Worm (Caenorhabditis elegans): ENCODE results near the gene rpl-10.

Gene rpl-10

DNA sequence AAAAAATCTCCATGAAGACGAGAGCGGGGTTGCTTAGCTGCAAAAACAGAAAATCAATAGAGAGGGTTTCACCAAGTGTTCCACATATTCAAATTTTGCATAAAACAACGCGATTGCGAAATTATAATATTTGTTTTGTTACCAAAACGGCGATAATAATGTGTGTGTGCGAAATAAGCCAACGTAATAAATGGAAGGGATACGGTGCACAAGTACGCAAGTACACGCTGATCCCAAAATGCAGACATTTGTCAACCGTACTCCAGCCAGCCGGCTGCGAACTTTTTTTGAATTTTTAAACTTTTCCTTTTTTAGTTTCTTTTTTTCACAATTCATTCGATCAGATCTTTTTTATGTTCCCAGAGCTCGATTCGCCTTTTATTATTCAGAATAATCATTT is 18.8 kb upstream of the rpl-10 start, which contains the start of gene ire-1 (continued):
- no peak for TF ChIP-seq lin-26 (GFP tag; IDR thresholded peaks at IDR 0.05)
- TF ChIP-seq cebp-1 (GFP tag; IDR thresholded peaks at IDR 0.05) = peak; percentile 82
- TF ChIP-seq cebp-1 (tag; optimal IDR thresholded peaks at IDR 0.05) = peak; percentile 92
- TF ChIP-seq D2030.7 (GFP tag; IDR thresholded peaks at IDR 0.05) = peak; percentile 12; the same call in 1 of the 2 replicates
- no peak for TF ChIP-seq unc-62 (GFP tag; optimal IDR thresholded peaks at IDR 0.05)
- no peak for TF ChIP-seq B0261.1 (tag; optimal IDR thresholded peaks at IDR 0.05)
- peak; percentile 37 for TF ChIP-seq ZK185.1 (tag; optimal IDR thresholded peaks at IDR 0.05; ENCODE audit: poor library complexity, severe bottlenecking)
- peak; percentile 30; the same call in 1 of the 2 replicates for TF ChIP-seq madf-6 (GFP tag; IDR thresholded peaks at IDR 0.05)
- no peak for TF ChIP-seq bed-2 (GFP tag; IDR thresholded peaks at IDR 0.05)
- TF ChIP-seq dpff-1 (tag; optimal IDR thresholded peaks at IDR 0.05) = no peak
- no peak for TF ChIP-seq madf-10 (tag; optimal IDR thresholded peaks at IDR 0.05)
- no peak for TF ChIP-seq akir-1 (GFP tag; optimal IDR thresholded peaks at IDR 0.05)
- no peak for TF ChIP-seq ztf-28 (GFP tag; IDR thresholded peaks at IDR 0.05)
- no peak for TF ChIP-seq aptf-2 (GFP tag; conservative IDR thresholded peaks at IDR 0.05)
- TF ChIP-seq lir-1 (GFP tag; conservative IDR thresholded peaks at IDR 0.05) = no peak
- TF ChIP-seq hsf-1 (GFP tag; IDR thresholded peaks at IDR 0.05) = no peak
- TF ChIP-seq lsy-27 (tag; optimal IDR thresholded peaks at IDR 0.05; ENCODE audit: borderline replicate concordance, insufficient read depth) = no peak
- no peak for TF ChIP-seq rpc-1 (optimal IDR thresholded peaks at IDR 0.05)
- no peak for TF ChIP-seq rpc-1 (tag; optimal IDR thresholded peaks at IDR 0.05)
- no peak for TF ChIP-seq attf-6 (GFP tag; IDR thresholded peaks at IDR 0.05)
- peak; percentile 31; the same call in 1 of the 2 replicates for TF ChIP-seq B0019.2 (GFP tag; conservative IDR thresholded peaks at IDR 0.05)
- TF ChIP-seq hmg-1.2 (GFP tag; IDR thresholded peaks at IDR 0.05) = peak; percentile 25; the same call in 1 of the 2 replicates
- peak; percentile 61 for TF ChIP-seq nhr-80 (tag; optimal IDR thresholded peaks at IDR 0.05)
- TF ChIP-seq madf-8 (GFP tag; conservative IDR thresholded peaks at IDR 0.05) = no peak
- no peak for TF ChIP-seq snpc-4 (GFP tag; optimal IDR thresholded peaks at IDR 0.05)
- TF ChIP-seq snpc-4 (tag; optimal IDR thresholded peaks at IDR 0.05) = peak in 1 of 4 experiments; percentile 55
- TF ChIP-seq Y53F4B.3 (GFP tag; IDR thresholded peaks at IDR 0.05) = no peak
- TF ChIP-seq ztf-18 (tag; optimal IDR thresholded peaks at IDR 0.05) = peak; percentile 28
- no peak for TF ChIP-seq ztf-22 (GFP tag; optimal IDR thresholded peaks at IDR 0.05)
- no peak for TF ChIP-seq nhr-90 (tag; optimal IDR thresholded peaks at IDR 0.05)
- TF ChIP-seq pha-4 (tag; optimal IDR thresholded peaks at IDR 0.05) = peak; percentile 73
- TF ChIP-seq F49E8.2 (tag; optimal IDR thresholded peaks at IDR 0.05; ENCODE audit: insufficient read depth) = peak; percentile 63
- peak; percentile 33 for TF ChIP-seq K12H6.12 (tag; optimal IDR thresholded peaks at IDR 0.05)
- no peak for TF ChIP-seq snpc-1.3 (tag; optimal IDR thresholded peaks at IDR 0.05; ENCODE audit: insufficient read depth)
- TF ChIP-seq snpc-1.1 (tag; optimal IDR thresholded peaks at IDR 0.05; ENCODE audit: insufficient read depth) = no peak
- TF ChIP-seq sptf-2 (GFP tag; optimal IDR thresholded peaks at IDR 0.05) = no peak
- TF ChIP-seq nfya-1 (tag; optimal IDR thresholded peaks at IDR 0.05; ENCODE audit: borderline replicate concordance, insufficient read depth) = no peak
- no peak for TF ChIP-seq ceh-91 (GFP tag; IDR thresholded peaks at IDR 0.05)
- TF ChIP-seq lin-35 (GFP tag; optimal IDR thresholded peaks at IDR 0.05) = no peak
- no peak for TF ChIP-seq die-1 (tag; optimal IDR thresholded peaks at IDR 0.05)
- TF ChIP-seq T07F8.4 (tag; optimal IDR thresholded peaks at IDR 0.05) = no peak
- no peak for TF ChIP-seq atf-7 (tag; optimal IDR thresholded peaks at IDR 0.05)
- no peak for TF ChIP-seq attf-3 (GFP tag; conservative IDR thresholded peaks at IDR 0.05)
- no peak for TF ChIP-seq efl-1 (GFP tag; optimal IDR thresholded peaks at IDR 0.05)
- no peak for TF ChIP-seq F39B2.1 (GFP tag; IDR thresholded peaks at IDR 0.05)
- TF ChIP-seq egl-44 (GFP tag; IDR thresholded peaks at IDR 0.05) = no peak
- TF ChIP-seq bed-1 (GFP tag; IDR thresholded peaks at IDR 0.05) = no peak
- no peak for TF ChIP-seq repo-1 (tag; optimal IDR thresholded peaks at IDR 0.05)
- TF ChIP-seq ceh-58 (GFP tag; IDR thresholded peaks at IDR 0.05) = no peak
